Fruit fly (Drosophila melanogaster) whole organism, embryonic: ENCODE measurements around the gene P5CDh1.

Source experiments
- ATbp ChIP-seq: fragments of 200-800 bp; sonication (Bioruptor generic); optimal IDR thresholded peaks from 2 replicates; lab custom pipeline; 2017; ENCODE audit warnings: missing biosample characterization, mild to moderate bottlenecking, missing genetic modification characterization, missing genetic modification reagents
- Atf6 ChIP-seq: fragments of 200-800 bp; sonication (Bioruptor generic); IDR thresholded peaks from 2 replicates; pipeline ENCODE4 v1.3.6; 2022; ENCODE audit warnings: missing biosample characterization, missing genetic modification characterization
- B-H1 ChIP-seq: fragments of 200-800 bp; sonication (Bioruptor generic); IDR thresholded peaks from 3 replicates; pipeline ENCODE4 v1.3.6; 2022; ENCODE audit warnings: missing biosample characterization, missing genetic modification characterization
- BEAF-32 ChIP-seq: fragments of 200-800 bp; sonication (Bioruptor generic); optimal IDR thresholded peaks from 3 replicates; lab custom pipeline; 2017; ENCODE audit warnings: missing biosample characterization, missing genetic modification characterization, mild to moderate bottlenecking, moderate library complexity, missing genetic modification reagents
- C15 ChIP-seq: fragments of 200-800 bp; sonication (Bioruptor generic); IDR thresholded peaks from 3 replicates; pipeline ENCODE4 v1.3.6; 2022; ENCODE audit warnings: missing biosample characterization, missing genetic modification characterization
- CG10147 ChIP-seq: fragments of 200-800 bp; sonication (Bioruptor generic); optimal IDR thresholded peaks from 2 replicates; lab custom pipeline; 2019; ENCODE audit warnings: missing biosample characterization, mild to moderate bottlenecking, missing genetic modification characterization, moderate library complexity
- CG10565 ChIP-seq: fragments of 200-800 bp; sonication (Bioruptor generic); optimal IDR thresholded peaks from 3 replicates; lab custom pipeline; 2016; ENCODE audit warnings: missing biosample characterization, mild to moderate bottlenecking, missing genetic modification characterization
- CG11247 ChIP-seq: fragments of 200-800 bp; sonication (Bioruptor generic); IDR thresholded peaks from 2 replicates; pipeline ENCODE4 v1.3.6; 2022; ENCODE audit warnings: missing biosample characterization, missing genetic modification characterization
- CG12104 ChIP-seq: fragments of 200-800 bp; sonication (Bioruptor generic); optimal IDR thresholded peaks from 3 replicates; lab custom pipeline; 2016; ENCODE audit warnings: missing biosample characterization, missing genetic modification characterization
- CG12391 ChIP-seq: fragments of 200-800 bp; sonication (Bioruptor generic); optimal IDR thresholded peaks from 3 replicates; lab custom pipeline; 2018; ENCODE audit warnings: missing biosample characterization, mild to moderate bottlenecking, missing genetic modification characterization, moderate library complexity
- CG1529 ChIP-seq: fragments of 200-800 bp; sonication (Bioruptor generic); optimal IDR thresholded peaks from 3 replicates; lab custom pipeline; 2018; ENCODE audit warnings: missing biosample characterization, missing genetic modification characterization
- CG17186 ChIP-seq: fragments of 200-800 bp; sonication (Bioruptor generic); optimal IDR thresholded peaks from 3 replicates; lab custom pipeline; 2017; ENCODE audit warnings: missing biosample characterization, missing genetic modification reagents, missing genetic modification characterization
- CG18764 ChIP-seq: fragments of 200-800 bp; sonication (Bioruptor generic); optimal IDR thresholded peaks from 3 replicates; lab custom pipeline; 2016; ENCODE audit warnings: missing biosample characterization, missing genetic modification characterization
- CG2129 ChIP-seq: fragments of 200-800 bp; sonication (Bioruptor generic); IDR thresholded peaks from 2 replicates; pipeline ENCODE4 v1.3.6; 2022; ENCODE audit warnings: missing biosample characterization, missing genetic modification characterization; ENCODE audit not compliant: partially characterized antibody
- CG2712 ChIP-seq: fragments of 200-800 bp; optimal IDR thresholded peaks from 3 replicates; lab custom pipeline; 2019; ENCODE audit warnings: missing biosample characterization, mild to moderate bottlenecking, missing genetic modification characterization, moderate library complexity
- CG4282 ChIP-seq: fragments of 200-800 bp; sonication (Bioruptor generic); optimal IDR thresholded peaks from 2 replicates; lab custom pipeline; 2016; ENCODE audit warnings: missing biosample characterization, missing genetic modification characterization
- CG4404 ChIP-seq: fragments of 200-800 bp; sonication (Bioruptor generic); IDR thresholded peaks from 2 replicates; pipeline ENCODE4 v1.3.6; 2022; ENCODE audit warnings: missing biosample characterization, missing genetic modification characterization
- CG6765 ChIP-seq: fragments of 200-800 bp; sonication (Bioruptor generic); optimal IDR thresholded peaks from 3 replicates; lab custom pipeline; 2017; ENCODE audit warnings: missing biosample characterization, mild to moderate bottlenecking, missing genetic modification characterization
- CG8478 ChIP-seq: fragments of >200 bp; optimal IDR thresholded peaks from 2 replicates; lab custom pipeline; 2018
- CG8944 ChIP-seq: fragments of 200-800 bp; sonication (Bioruptor generic); optimal IDR thresholded peaks from 3 replicates; lab custom pipeline; 2016; ENCODE audit warnings: missing biosample characterization, missing genetic modification characterization
- D19B ChIP-seq: fragments of 200-800 bp; sonication (Bioruptor generic); optimal IDR thresholded peaks from 2 replicates; lab custom pipeline; 2017; ENCODE audit warnings: missing biosample characterization, mild to moderate bottlenecking, missing genetic modification characterization
- Dip3 ChIP-seq: fragments of 200-800 bp; sonication (Bioruptor generic); optimal IDR thresholded peaks from 3 replicates; lab custom pipeline; 2016; ENCODE audit warnings: missing biosample characterization, missing genetic modification characterization
- Doc2 ChIP-seq: fragments of 200-800 bp; sonication (Bioruptor generic); IDR thresholded peaks from 2 replicates; pipeline ENCODE4 v1.3.6; 2022; ENCODE audit warnings: missing biosample characterization, missing genetic modification characterization
- HLHmδ ChIP-seq: fragments of 200-800 bp; sonication (Bioruptor generic); optimal IDR thresholded peaks from 2 replicates; lab custom pipeline; 2018; ENCODE audit warnings: missing biosample characterization, mild to moderate bottlenecking, missing genetic modification characterization, moderate library complexity
- HmgZ ChIP-seq: fragments of 200-800 bp; sonication (Bioruptor generic); optimal IDR thresholded peaks from 2 replicates; lab custom pipeline; 2018; ENCODE audit warnings: missing biosample characterization, mild to moderate bottlenecking, missing genetic modification characterization
- Hr78 ChIP-seq, 2 experiments: fragments of 200-800 bp in 1 of 2; fragments of >200 bp in 1 of 2; sonication (Bioruptor generic) in 1 of 2; optimal IDR thresholded peaks; 2 replicates each; lab custom pipeline; 2017 to 2019; ENCODE audit warnings: missing biosample characterization in 2 of 2, missing genetic modification characterization in 2 of 2, mild to moderate bottlenecking in 1 of 2, moderate library complexity in 1 of 2
- Lpt ChIP-seq: fragments of >200 bp; optimal IDR thresholded peaks from 2 replicates; lab custom pipeline; 2018; ENCODE audit warnings: missing biosample characterization, missing genetic modification characterization
- Oli ChIP-seq: fragments of 200-800 bp; sonication (Bioruptor generic); optimal IDR thresholded peaks from 2 replicates; lab custom pipeline; 2018; ENCODE audit warnings: missing biosample characterization, mild to moderate bottlenecking, missing genetic modification characterization, moderate library complexity
- Spps ChIP-seq: fragments of 200-800 bp; sonication (Bioruptor generic); optimal IDR thresholded peaks from 2 replicates; lab custom pipeline; 2018; ENCODE audit warnings: missing biosample characterization, mild to moderate bottlenecking, missing genetic modification characterization
- ato ChIP-seq: fragments of 200-800 bp; sonication (Bioruptor generic); IDR thresholded peaks from 2 replicates; pipeline ENCODE4 v1.3.6; 2022; ENCODE audit warnings: missing biosample characterization, missing genetic modification characterization; ENCODE audit not compliant: partially characterized antibody
- btn ChIP-seq: fragments of 200-800 bp; sonication (Bioruptor generic); optimal IDR thresholded peaks from 2 replicates; lab custom pipeline; 2016; ENCODE audit warnings: missing biosample characterization, missing genetic modification characterization
- ci ChIP-seq: fragments of 200-800 bp; sonication (Bioruptor generic); IDR thresholded peaks from 3 replicates; pipeline ENCODE4 v1.3.6; 2022; ENCODE audit warnings: missing biosample characterization, missing genetic modification characterization
- fd102C ChIP-seq: fragments of 200-800 bp; sonication (Bioruptor generic); optimal IDR thresholded peaks from 2 replicates; lab custom pipeline; 2018; ENCODE audit warnings: missing biosample characterization, mild to moderate bottlenecking, missing genetic modification characterization, moderate library complexity
- fd3F ChIP-seq: fragments of 200-800 bp; sonication (Bioruptor generic); optimal IDR thresholded peaks from 2 replicates; lab custom pipeline; 2018; ENCODE audit warnings: missing biosample characterization, mild to moderate bottlenecking, missing genetic modification characterization, moderate library complexity
- fru ChIP-seq: fragments of >200 bp; optimal IDR thresholded peaks from 2 replicates; lab custom pipeline; 2017
- gcm ChIP-seq: fragments of 200-800 bp; sonication (Bioruptor generic); optimal IDR thresholded peaks from 2 replicates; lab custom pipeline; 2019; ENCODE audit warnings: missing biosample characterization, mild to moderate bottlenecking, missing genetic modification characterization, moderate library complexity
- gro ChIP-seq: fragments of 200-800 bp; sonication (Bioruptor generic); optimal IDR thresholded peaks from 2 replicates; lab custom pipeline; 2016; ENCODE audit warnings: missing biosample characterization, missing genetic modification characterization
- ind ChIP-seq: fragments of 200-800 bp; sonication (Bioruptor generic); optimal IDR thresholded peaks from 3 replicates; lab custom pipeline; 2016; ENCODE audit warnings: missing biosample characterization, missing genetic modification characterization
- lola ChIP-seq, 3 experiments: fragments of >200 bp in 2 of 3; fragments of 200-800 bp in 1 of 3; sonication (Bioruptor generic) in 1 of 3; optimal IDR thresholded peaks; 2 replicates each; lab custom pipeline; 2017 to 2019; ENCODE audit warnings: missing biosample characterization in 3 of 3, missing genetic modification characterization in 3 of 3, mild to moderate bottlenecking in 1 of 3, moderate library complexity in 1 of 3
- nerfin-2 ChIP-seq: fragments of 200-800 bp; sonication (Bioruptor generic); IDR thresholded peaks from 2 replicates; pipeline ENCODE4 v1.3.6; 2022; ENCODE audit warnings: missing biosample characterization, missing genetic modification characterization; ENCODE audit not compliant: partially characterized antibody
- onecut ChIP-seq: fragments of 200-800 bp; sonication (Bioruptor generic); IDR thresholded peaks from 2 replicates; pipeline ENCODE4 v1.3.6; 2022; ENCODE audit warnings: missing biosample characterization, missing genetic modification characterization
- org-1 ChIP-seq: fragments of 200-800 bp; sonication (Bioruptor generic); optimal IDR thresholded peaks from 2 replicates; lab custom pipeline; 2017; ENCODE audit warnings: missing biosample characterization, missing genetic modification characterization
- pho ChIP-seq: fragments of 200-800 bp; sonication (Bioruptor generic); optimal IDR thresholded peaks from 2 replicates; lab custom pipeline; 2016; ENCODE audit warnings: missing biosample characterization, missing genetic modification characterization
- pum ChIP-seq: fragments of 200-800 bp; sonication (Bioruptor generic); optimal IDR thresholded peaks from 2 replicates; lab custom pipeline; 2016; ENCODE audit warnings: missing biosample characterization, missing genetic modification characterization
- ro ChIP-seq: fragments of 200-800 bp; sonication (Bioruptor generic); IDR thresholded peaks from 2 replicates; pipeline ENCODE4 v1.3.6; 2022; ENCODE audit warnings: missing biosample characterization, missing genetic modification characterization
- row ChIP-seq: fragments of 200-800 bp; sonication (Bioruptor generic); IDR thresholded peaks from 3 replicates; pipeline ENCODE4 v1.3.6; 2022; ENCODE audit warnings: missing biosample characterization, missing genetic modification characterization
- tll ChIP-seq, 2 experiments: fragments of 200-800 bp in 1 of 2; fragments of >200 bp in 1 of 2; sonication (Bioruptor generic) in 1 of 2; optimal IDR thresholded peaks; 2 replicates each; lab custom pipeline; 2017 to 2019; ENCODE audit warnings: missing biosample characterization in 2 of 2, missing genetic modification characterization in 2 of 2, mild to moderate bottlenecking in 1 of 2, moderate library complexity in 1 of 2
- toy ChIP-seq: fragments of 200-800 bp; sonication (Bioruptor generic); IDR thresholded peaks from 2 replicates; pipeline ENCODE4 v1.3.6; 2022; ENCODE audit warnings: missing biosample characterization, missing genetic modification characterization
- trh ChIP-seq: fragments of 200-800 bp; sonication (Bioruptor generic); optimal IDR thresholded peaks from 2 replicates; lab custom pipeline; 2016; ENCODE audit warnings: missing biosample characterization, missing genetic modification characterization
- twi ChIP-seq: fragments of 200-800 bp; optimal IDR thresholded peaks from 2 replicates; lab custom pipeline; 2019; ENCODE audit warnings: missing biosample characterization, mild to moderate bottlenecking, missing genetic modification characterization, moderate library complexity
- wor ChIP-seq: fragments of 200-800 bp; sonication (Bioruptor generic); IDR thresholded peaks from 2 replicates; pipeline ENCODE4 v1.3.6; 2022; ENCODE audit warnings: missing biosample characterization, missing genetic modification characterization

P5CDh1 gene

dm6 chr3L:21880398-21880810 is 39.2 kb upstream of the P5CDh1 start (continued):
- peak; percentile 93 for TF ChIP-seq trh (GFP tag; lab: Kevin White, UChicago)
- TF ChIP-seq nerfin-2 (GFP tag; lab: Robert Waterston, UW), result 0 out of 2 replicates have a peak, but pooled peaks have one; percentile 40
- no peak for TF ChIP-seq ato (GFP tag; lab: Robert Waterston, UW)
- TF ChIP-seq tll (GFP tag; optimal IDR thresholded peaks at IDR 0.05; lab: Kevin White, UChicago), result peak; percentile 48 to 81
- peak; percentile 93 for TF ChIP-seq onecut (GFP tag; lab: Robert Waterston, UW)
- peak; percentile 97 for TF ChIP-seq wor (GFP tag; lab: Robert Waterston, UW)
- TF ChIP-seq CG11247 (GFP tag; lab: Robert Waterston, UW), result peak; percentile 97
- TF ChIP-seq Dip3 (GFP tag; lab: Kevin White, UChicago), result peak; percentile 97
- TF ChIP-seq ind (GFP tag; lab: Kevin White, UChicago), result peak; percentile 98
- TF ChIP-seq C15 (GFP tag; lab: Robert Waterston, UW), result peak; percentile 95
- no peak for TF ChIP-seq fru
- 0 out of 2 replicates have a peak, but pooled peaks have one; percentile 17 for TF ChIP-seq CG2129 (GFP tag; lab: Robert Waterston, UW)
- peak; percentile 95 for TF ChIP-seq ro (GFP tag; lab: Robert Waterston, UW)
- peak; percentile 91 for TF ChIP-seq CG17186 (GFP tag; lab: Kevin White, UChicago)
- peak; percentile 97 for TF ChIP-seq pho (GFP tag; lab: Kevin White, UChicago)
- peak; percentile 97 for TF ChIP-seq CG12391 (tag; lab: Kevin White, UChicago)
- peak; percentile 88 for TF ChIP-seq CG6765 (GFP tag; lab: Kevin White, UChicago)
- peak; percentile 94 for TF ChIP-seq Spps (tag; lab: Kevin White, UChicago)
- peak; percentile 90 for TF ChIP-seq twi (tag; lab: Kevin White, UChicago)
- peak; percentile 97 for TF ChIP-seq CG4282 (GFP tag; lab: Kevin White, UChicago)
- peak; percentile 98 for TF ChIP-seq CG2712 (tag; lab: Kevin White, UChicago)
- TF ChIP-seq HLHmδ (GFP tag; lab: Kevin White, UChicago), result peak; percentile 25
- TF ChIP-seq Hr78 (GFP tag; optimal IDR thresholded peaks at IDR 0.05; lab: Kevin White, UChicago), result peak in 1 of 2 experiments; percentile 81
- TF ChIP-seq CG1529 (GFP tag; lab: Kevin White, UChicago), result peak; percentile 96
- peak; percentile 98 for TF ChIP-seq B-H1 (GFP tag; lab: Robert Waterston, UW)
- TF ChIP-seq CG12104, result peak; percentile 88
- peak; percentile 93 for TF ChIP-seq fd3F (GFP tag; lab: Kevin White, UChicago)
- TF ChIP-seq CG18764 (GFP tag; lab: Kevin White, UChicago), result peak; percentile 96
- TF ChIP-seq CG8478 (lab: Kevin White, UChicago), result peak; percentile 27
- peak; percentile 99 for TF ChIP-seq pum
- TF ChIP-seq row (GFP tag; lab: Robert Waterston, UW), result peak; percentile 99
- peak; percentile 77 for TF ChIP-seq CG10147 (GFP tag; lab: Kevin White, UChicago)
- TF ChIP-seq ci (GFP tag; lab: Robert Waterston, UW), result peak; percentile 99
- peak; percentile 96 for TF ChIP-seq Atf6
- peak in 1 of 3 experiments; percentile 96 for TF ChIP-seq lola (GFP tag; optimal IDR thresholded peaks at IDR 0.05; lab: Kevin White, UChicago)
- peak; percentile 95 for TF ChIP-seq btn
- TF ChIP-seq Oli (tag; lab: Kevin White, UChicago), result peak; percentile 95
- peak; percentile 95 for TF ChIP-seq HmgZ (tag; lab: Kevin White, UChicago)
- TF ChIP-seq gro (GFP tag; lab: Kevin White, UChicago), result peak; percentile 93
- TF ChIP-seq Lpt (GFP tag; lab: Kevin White, UChicago), result no peak
- TF ChIP-seq BEAF-32 (GFP tag; lab: Kevin White, UChicago), result peak; percentile 15
- TF ChIP-seq fd102C (GFP tag; lab: Kevin White, UChicago), result peak; percentile 89
- TF ChIP-seq gcm (GFP tag; lab: Kevin White, UChicago), result peak; percentile 97
- TF ChIP-seq ATbp (GFP tag; lab: Kevin White, UChicago), result peak; percentile 96
- peak; percentile 96 for TF ChIP-seq org-1
- peak; percentile 100 for TF ChIP-seq D19B
- peak; percentile 90 for TF ChIP-seq Doc2 (GFP tag; lab: Robert Waterston, UW)
- peak; percentile 82 for TF ChIP-seq CG10565 (GFP tag; lab: Kevin White, UChicago)
- TF ChIP-seq CG8944 (GFP tag; lab: Kevin White, UChicago), result peak; percentile 99
- TF ChIP-seq toy (GFP tag; lab: Robert Waterston, UW), result peak; percentile 94
- peak; percentile 99 for TF ChIP-seq CG4404 (GFP tag; lab: Robert Waterston, UW)
